Fruit fly (Drosophila melanogaster) whole organism, embryonic: ENCODE results near the gene CG2104.

ENCODE experiments used
- B-H1 ChIP-seq: fragments of 200-800 bp; sonication (Bioruptor generic); IDR thresholded peaks from 3 replicates; pipeline ENCODE4 v1.3.6; 2022; ENCODE audit warnings: missing biosample characterization, missing genetic modification characterization
- Bdp1 ChIP-seq: fragments of 200-800 bp; sonication (Bioruptor generic); optimal IDR thresholded peaks from 3 replicates; lab custom pipeline; 2016; ENCODE audit warnings: missing biosample characterization, missing genetic modification characterization
- C15 ChIP-seq: fragments of 200-800 bp; sonication (Bioruptor generic); IDR thresholded peaks from 3 replicates; pipeline ENCODE4 v1.3.6; 2022; ENCODE audit warnings: missing biosample characterization, missing genetic modification characterization
- CG13894 ChIP-seq: fragments of 200-800 bp; sonication (Bioruptor generic); optimal IDR thresholded peaks from 3 replicates; lab custom pipeline; 2018; ENCODE audit warnings: missing biosample characterization, mild to moderate bottlenecking, missing genetic modification characterization, moderate library complexity
- CG14710 ChIP-seq: fragments of 200-800 bp; sonication (Bioruptor generic); optimal IDR thresholded peaks from 3 replicates; lab custom pipeline; 2019; ENCODE audit warnings: missing biosample characterization, mild to moderate bottlenecking, missing genetic modification characterization, moderate library complexity
- CG1603 ChIP-seq: fragments of 200-800 bp; sonication (Bioruptor generic); optimal IDR thresholded peaks from 2 replicates; lab custom pipeline; 2019; ENCODE audit warnings: missing biosample characterization, mild to moderate bottlenecking, missing genetic modification characterization, moderate library complexity
- CG16779 ChIP-seq: fragments of 200-800 bp; sonication (Bioruptor generic); IDR thresholded peaks from 2 replicates; pipeline ENCODE4 v1.3.6; 2022; ENCODE audit warnings: missing biosample characterization, missing genetic modification characterization
- CG17186 ChIP-seq: fragments of 200-800 bp; sonication (Bioruptor generic); optimal IDR thresholded peaks from 3 replicates; lab custom pipeline; 2017; ENCODE audit warnings: missing biosample characterization, missing genetic modification reagents, missing genetic modification characterization
- CG17802 ChIP-seq: fragments of 200-800 bp; sonication (Bioruptor generic); optimal IDR thresholded peaks from 2 replicates; lab custom pipeline; 2018; ENCODE audit warnings: missing biosample characterization, mild to moderate bottlenecking, missing genetic modification characterization, moderate library complexity
- CG33557 ChIP-seq: fragments of 200-800 bp; sonication (Bioruptor generic); optimal IDR thresholded peaks from 2 replicates; lab custom pipeline; 2019; ENCODE audit warnings: missing biosample characterization, mild to moderate bottlenecking, missing genetic modification characterization, moderate library complexity
- CG3726 ChIP-seq: fragments of 200-800 bp; sonication (Bioruptor generic); IDR thresholded peaks from 3 replicates; pipeline ENCODE4, ENCODE4 v1.3.6; 2022; ENCODE audit warnings: missing biosample characterization, missing genetic modification characterization
- CG3838 ChIP-seq: fragments of 200-800 bp; sonication (Bioruptor generic); optimal IDR thresholded peaks from 3 replicates; lab custom pipeline; 2016; ENCODE audit warnings: missing biosample characterization, missing genetic modification characterization
- CG4730 ChIP-seq: fragments of 200-800 bp; sonication (Bioruptor generic); IDR thresholded peaks from 2 replicates; pipeline ENCODE4 v1.3.6; 2022; ENCODE audit warnings: missing biosample characterization, missing genetic modification characterization
- CG4820 ChIP-seq: fragments of 200-800 bp; sonication (Bioruptor generic); optimal IDR thresholded peaks from 3 replicates; lab custom pipeline; 2016; ENCODE audit warnings: missing biosample characterization, missing genetic modification characterization
- CG6813 ChIP-seq: fragments of 200-800 bp; sonication (Bioruptor generic); optimal IDR thresholded peaks from 2 replicates; lab custom pipeline; 2017; ENCODE audit warnings: missing biosample characterization, missing genetic modification characterization, mild to moderate bottlenecking, moderate library complexity, missing genetic modification reagents
- CG7556 ChIP-seq: fragments of 200-800 bp; sonication (Bioruptor generic); optimal IDR thresholded peaks from 2 replicates; lab custom pipeline; 2017; ENCODE audit warnings: missing biosample characterization, mild to moderate bottlenecking, missing genetic modification characterization
- CG8359 ChIP-seq: fragments of 200-800 bp; sonication (Bioruptor generic); optimal IDR thresholded peaks from 2 replicates; lab custom pipeline; 2017; ENCODE audit warnings: missing biosample characterization, mild to moderate bottlenecking, missing genetic modification characterization, borderline replicate concordance
- CG8478 ChIP-seq: fragments of >200 bp; optimal IDR thresholded peaks from 2 replicates; lab custom pipeline; 2018
- CG8765 ChIP-seq: fragments of 200-800 bp; sonication (Bioruptor generic); IDR thresholded peaks from 2 replicates; pipeline ENCODE4 v1.3.6; 2022; ENCODE audit warnings: missing biosample characterization, missing genetic modification characterization
- CG9609 ChIP-seq: fragments of 200-800 bp; sonication (Bioruptor generic); optimal IDR thresholded peaks from 3 replicates; lab custom pipeline; 2016; ENCODE audit warnings: missing biosample characterization, missing genetic modification characterization
- CoRest ChIP-seq: fragments of 200-800 bp; sonication (Bioruptor generic); optimal IDR thresholded peaks from 3 replicates; lab custom pipeline; 2018; ENCODE audit warnings: missing biosample characterization, mild to moderate bottlenecking, missing genetic modification characterization, moderate library complexity
- Dll ChIP-seq: fragments of 200-800 bp; sonication (Bioruptor generic); IDR thresholded peaks from 4 replicates; pipeline ENCODE4 v1.3.6; 2022; ENCODE audit warnings: missing biosample characterization, missing genetic modification characterization; ENCODE audit not compliant: partially characterized antibody
- Gsc ChIP-seq: fragments of 200-800 bp; sonication (Bioruptor generic); IDR thresholded peaks from 2 replicates; pipeline ENCODE4 v1.3.6; 2022; ENCODE audit warnings: missing biosample characterization, missing genetic modification characterization
- HmgZ ChIP-seq: fragments of 200-800 bp; sonication (Bioruptor generic); optimal IDR thresholded peaks from 2 replicates; lab custom pipeline; 2018; ENCODE audit warnings: missing biosample characterization, mild to moderate bottlenecking, missing genetic modification characterization
- Hmx ChIP-seq: fragments of 200-800 bp; sonication (Bioruptor generic); optimal IDR thresholded peaks from 2 replicates; lab custom pipeline; 2016; ENCODE audit warnings: missing biosample characterization, missing genetic modification characterization
- Jarid2 ChIP-seq: fragments of 200-800 bp; sonication (Bioruptor generic); optimal IDR thresholded peaks from 3 replicates; lab custom pipeline; 2017; ENCODE audit warnings: mild to moderate bottlenecking, missing biosample characterization, missing genetic modification reagents, missing genetic modification characterization
- NC2β ChIP-seq: fragments of 200-800 bp; sonication (Bioruptor generic); optimal IDR thresholded peaks from 2 replicates; lab custom pipeline; 2016; ENCODE audit warnings: missing biosample characterization, missing genetic modification characterization
- Optix ChIP-seq: fragments of 200-800 bp; sonication (Bioruptor generic); IDR thresholded peaks from 3 replicates; pipeline ENCODE4 v1.3.6; 2022; ENCODE audit warnings: missing biosample characterization, missing genetic modification characterization
- Six4 ChIP-seq: fragments of 200-800 bp; sonication (Bioruptor generic); optimal IDR thresholded peaks from 2 replicates; lab custom pipeline; 2016; ENCODE audit warnings: missing biosample characterization, missing genetic modification characterization
- Ssrp ChIP-seq: fragments of 200-800 bp; sonication (Bioruptor generic); optimal IDR thresholded peaks from 2 replicates; lab custom pipeline; 2018; ENCODE audit warnings: missing biosample characterization, mild to moderate bottlenecking, missing genetic modification characterization, moderate library complexity
- Stat92E ChIP-seq, 3 experiments: fragments of >200 bp in 2 of 3; fragments of 200-800 bp in 1 of 3; sonication (Bioruptor generic) in 1 of 3; optimal IDR thresholded peaks; 2 replicates each; lab custom pipeline; 2017 to 2019; ENCODE audit warnings: missing biosample characterization in 3 of 3, missing genetic modification characterization in 3 of 3, mild to moderate bottlenecking in 1 of 3, moderate library complexity in 1 of 3
- Trl ChIP-seq, 3 experiments: fragments of >200 bp in 2 of 3; fragments of 200-800 bp in 1 of 3; sonication (Bioruptor generic) in 1 of 3; optimal IDR thresholded peaks; 2 replicates in 1 of 3; 3 replicates in 2 of 3; lab custom pipeline; 2016 to 2017; ENCODE audit warnings: missing biosample characterization in 1 of 3, missing genetic modification characterization in 1 of 3
- abd-A ChIP-seq: fragments of 200-800 bp; sonication (Bioruptor generic); optimal IDR thresholded peaks from 3 replicates; lab custom pipeline; 2019; ENCODE audit warnings: missing biosample characterization, mild to moderate bottlenecking, missing genetic modification characterization, moderate library complexity
- ap ChIP-seq: fragments of 200-800 bp; sonication (Bioruptor generic); IDR thresholded peaks from 2 replicates; pipeline ENCODE4 v1.3.6; 2022; ENCODE audit warnings: missing biosample characterization, missing genetic modification characterization
- crc ChIP-seq: fragments of 200-800 bp; sonication (Bioruptor generic); optimal IDR thresholded peaks from 2 replicates; lab custom pipeline; 2016; ENCODE audit warnings: missing biosample characterization, missing genetic modification characterization
- dan ChIP-seq: fragments of 200-800 bp; sonication (Bioruptor generic); IDR thresholded peaks from 2 replicates; pipeline ENCODE4 v1.3.6; 2022; ENCODE audit warnings: missing biosample characterization, missing genetic modification characterization
- esg ChIP-seq: fragments of 200-800 bp; sonication (Bioruptor generic); conservative IDR thresholded peaks from 2 replicates; pipeline ENCODE4 v1.3.6; 2022; ENCODE audit warnings: missing biosample characterization, missing genetic modification characterization
- grn ChIP-seq: fragments of 200-800 bp; sonication (Bioruptor generic); optimal IDR thresholded peaks from 3 replicates; lab custom pipeline; 2017; ENCODE audit warnings: missing biosample characterization, missing genetic modification characterization
- gro ChIP-seq: fragments of 200-800 bp; sonication (Bioruptor generic); optimal IDR thresholded peaks from 2 replicates; lab custom pipeline; 2016; ENCODE audit warnings: missing biosample characterization, missing genetic modification characterization
- h ChIP-seq: fragments of >200 bp; optimal IDR thresholded peaks from 2 replicates; lab custom pipeline; 2017
- mam ChIP-seq: fragments of 200-800 bp; sonication (Bioruptor generic); optimal IDR thresholded peaks from 3 replicates; lab custom pipeline; 2016; ENCODE audit warnings: missing biosample characterization, missing genetic modification characterization
- pros ChIP-seq: fragments of 200-800 bp; sonication (Bioruptor generic); optimal IDR thresholded peaks from 3 replicates; lab custom pipeline; 2019; ENCODE audit warnings: missing biosample characterization, mild to moderate bottlenecking, missing genetic modification characterization, moderate library complexity
- sisA ChIP-seq: fragments of 200-800 bp; sonication (Bioruptor generic); IDR thresholded peaks from 2 replicates; pipeline ENCODE4 v1.3.6; 2022; ENCODE audit warnings: missing biosample characterization, missing genetic modification characterization
- sqz ChIP-seq: fragments of 200-800 bp; sonication (Bioruptor generic); optimal IDR thresholded peaks from 3 replicates; lab custom pipeline; 2018; ENCODE audit warnings: missing biosample characterization, mild to moderate bottlenecking, missing genetic modification characterization
- ssp ChIP-seq: fragments of 200-800 bp; sonication (Bioruptor generic); IDR thresholded peaks from 2 replicates; pipeline ENCODE4 v1.3.6; 2022; ENCODE audit warnings: missing biosample characterization, missing genetic modification characterization
- ttk ChIP-seq: fragments of 200-800 bp; sonication (Bioruptor generic); IDR thresholded peaks from 2 replicates; pipeline ENCODE4 v2.1.2; 2022; ENCODE audit warnings: missing biosample characterization, missing genetic modification characterization
- tup ChIP-seq: fragments of 200-800 bp; sonication (Bioruptor generic); optimal IDR thresholded peaks from 2 replicates; lab custom pipeline; 2016; ENCODE audit warnings: missing biosample characterization, mild to moderate bottlenecking, missing genetic modification characterization, moderate library complexity
- vfl ChIP-seq: fragments of 200-800 bp; sonication (Bioruptor generic); optimal IDR thresholded peaks from 2 replicates; lab custom pipeline; 2016; ENCODE audit warnings: missing biosample characterization, missing genetic modification characterization
- z ChIP-seq: fragments of 200-800 bp; sonication (Bioruptor generic); IDR thresholded peaks from 3 replicates; pipeline ENCODE4 v1.3.6; 2022; ENCODE audit warnings: missing biosample characterization, missing genetic modification characterization

Gene CG2104

dm6 chr3R:5742278-5743196, 49.5 kb upstream of the CG2104 start, which contains the start of the genes Sym and Madm (continued):
- TF ChIP-seq C15 (no peak), ap (no peak), pros (GFP tag; lab: Kevin White, UChicago) (no peak), B-H1 (GFP tag; lab: Robert Waterston, UW) (no peak), Stat92E (GFP tag; optimal IDR thresholded peaks at IDR 0.05; lab: Kevin White, UChicago) (peak in 1 of 3 experiments; percentile 17), CG6813 (no peak), sisA (GFP tag; lab: Robert Waterston, UW) (0 out of 2 replicates have a peak, but pooled peaks have one; percentile 30), CG3838 (GFP tag; lab: Kevin White, UChicago) (no peak), CG4820 (GFP tag; lab: Kevin White, UChicago) (no peak), ttk (GFP tag; lab: Robert Waterston, UW) (no peak), CG33557 (GFP tag; lab: Kevin White, UChicago) (no peak), h (lab: Kevin White, UChicago) (no peak), CG9609 (no peak), HmgZ (tag; lab: Kevin White, UChicago) (peak; percentile 58), sqz (GFP tag; lab: Kevin White, UChicago) (no peak), Hmx (GFP tag; lab: Kevin White, UChicago) (peak; percentile 18), CoRest (tag; lab: Kevin White, UChicago) (peak; percentile 56), vfl (GFP tag; lab: Kevin White, UChicago) (peak; percentile 54), mam (peak; percentile 70), dan (GFP tag; lab: Robert Waterston, UW) (no peak), CG8765 (GFP tag; lab: Robert Waterston, UW) (no peak), Dll (GFP tag; lab: Robert Waterston, UW) (peak; percentile 88), Jarid2 (GFP tag; lab: Kevin White, UChicago) (no peak), CG14710 (peak; percentile 68), z (GFP tag; lab: Robert Waterston, UW) (no peak), Gsc (GFP tag; lab: Robert Waterston, UW) (no peak), esg (GFP tag; lab: Robert Waterston, UW) (peak; percentile 20; the same call in 1 of the 2 replicates), Six4 (peak; percentile 7), tup (GFP tag; lab: Kevin White, UChicago) (no peak), grn (GFP tag; lab: Kevin White, UChicago) (no peak), Ssrp (no peak), NC2β (peak; percentile 18), gro (peak; percentile 63), ssp (GFP tag; lab: Robert Waterston, UW) (peak; percentile 60; the same call in 1 of the 2 replicates), CG8359 (GFP tag; lab: Kevin White, UChicago) (no peak), CG16779 (GFP tag; lab: Robert Waterston, UW) (no peak), CG17802 (tag; lab: Kevin White, UChicago) (no peak), abd-A (tag; lab: Kevin White, UChicago) (no peak), CG7556 (peak; percentile 7), CG13894 (tag; lab: Kevin White, UChicago) (no peak), crc (peak; percentile 23), Optix (GFP tag; lab: Robert Waterston, UW) (no peak), CG8478 (lab: Kevin White, UChicago) (peak; percentile 64), Bdp1 (GFP tag; lab: Kevin White, UChicago) (no peak), CG4730 (GFP tag; lab: Robert Waterston, UW) (no peak), CG1603 (tag; lab: Kevin White, UChicago) (no peak), CG17186 (GFP tag; lab: Kevin White, UChicago) (peak; percentile 67), Trl (optimal IDR thresholded peaks at IDR 0.05; lab: Kevin White, UChicago) (no peak), Trl (GFP tag; optimal IDR thresholded peaks at IDR 0.05; lab: Kevin White, UChicago) (peak; percentile 27), CG3726 (GFP tag; lab: Robert Waterston, UW) (no peak)
